Worm (Caenorhabditis elegans) whole organism, L4 larva: ENCODE measurements around the gene agt-2.

ENCODE experiments used
- F10B5.3 ChIP-seq: sonication (generic microtip); optimal IDR thresholded peaks from 2 replicates; lab custom pipeline; 2016; ENCODE audit warnings: mild to moderate bottlenecking, missing genetic modification characterization, missing compliant biosample characterization
- F37D6.2 ChIP-seq: sonication (generic microtip); optimal IDR thresholded peaks from 2 replicates; lab custom pipeline; 2016; ENCODE audit warnings: mild to moderate bottlenecking, missing genetic modification characterization, missing compliant biosample characterization
- R02D3.7 ChIP-seq: fragments of 150-350 bp; sonication (generic microtip); optimal IDR thresholded peaks from 3 replicates; lab custom pipeline; 2014; ENCODE audit warnings: missing biosample characterization, missing genetic modification characterization
- Y105C5A.15 ChIP-seq: fragments of 200-800 bp; sonication (Bioruptor generic); IDR thresholded peaks from 2 replicates; pipeline ENCODE4 v1.3.6; 2022; ENCODE audit warnings: missing genetic modification characterization, missing compliant biosample characterization
- Y75B8A.6 ChIP-seq: fragments of 200-800 bp; sonication (Bioruptor generic); IDR thresholded peaks from 2 replicates; pipeline ENCODE4 v1.3.6; 2022; ENCODE audit warnings: missing genetic modification reagents, missing genetic modification characterization, missing compliant biosample characterization
- ama-1 ChIP-seq: fragments of 150-350 bp; optimal IDR thresholded peaks from 2 replicates; lab custom pipeline; 2014; ENCODE audit warnings: inconsistent platforms, mixed read lengths
- ceh-32 ChIP-seq: sonication (generic microtip); optimal IDR thresholded peaks from 2 replicates; lab custom pipeline; 2016; ENCODE audit warnings: mild to moderate bottlenecking, missing genetic modification characterization, missing compliant biosample characterization; ENCODE audit not compliant: poor library complexity
- ces-1 ChIP-seq: fragments of 150-350 bp; sonication (generic microtip); optimal IDR thresholded peaks from 4 replicates; lab custom pipeline; 2014; ENCODE audit warnings: missing biosample characterization, missing genetic modification reagents, missing genetic modification characterization
- cey-2 ChIP-seq: sonication (generic microtip); optimal IDR thresholded peaks from 3 replicates; lab custom pipeline; 2017; ENCODE audit warnings: missing genetic modification characterization, mild to moderate bottlenecking, missing compliant biosample characterization, antibody characterized with exemption, borderline replicate concordance; ENCODE audit not compliant: insufficient read depth
- daf-19 ChIP-seq: fragments of 200-800 bp; sonication (Bioruptor generic); conservative IDR thresholded peaks from 2 replicates; pipeline ENCODE4 v1.3.6; 2022; ENCODE audit warnings: missing genetic modification characterization, missing compliant biosample characterization
- dmd-6 ChIP-seq: fragments of 200-800 bp; sonication (Bioruptor generic); IDR thresholded peaks from 2 replicates; pipeline ENCODE4 v1.3.6; 2022; ENCODE audit warnings: missing genetic modification reagents, missing genetic modification characterization, missing compliant biosample characterization
- dmd-9 ChIP-seq: fragments of 200-800 bp; sonication (Bioruptor generic); IDR thresholded peaks from 2 replicates; pipeline ENCODE4 v1.3.6; 2022; ENCODE audit warnings: missing genetic modification reagents, missing genetic modification characterization, missing compliant biosample characterization
- duxl-1 ChIP-seq: sonication (generic microtip); optimal IDR thresholded peaks from 2 replicates; lab custom pipeline; 2016; ENCODE audit warnings: mild to moderate bottlenecking, missing genetic modification characterization, moderate library complexity, missing compliant biosample characterization; ENCODE audit not compliant: poor library complexity
- dve-1 ChIP-seq: sonication (generic microtip); optimal IDR thresholded peaks from 2 replicates; lab custom pipeline; 2017; ENCODE audit warnings: antibody characterized with exemption, mild to moderate bottlenecking, missing genetic modification characterization, missing compliant biosample characterization; ENCODE audit not compliant: insufficient read depth
- egl-43 ChIP-seq: fragments of 200-800 bp; sonication (Bioruptor generic); IDR thresholded peaks from 2 replicates; pipeline ENCODE4 v1.3.6; 2022; ENCODE audit warnings: missing genetic modification reagents, missing genetic modification characterization, missing compliant biosample characterization
- fos-1 ChIP-seq: fragments of 150-350 bp; optimal IDR thresholded peaks from 2 replicates; lab custom pipeline; 2014; ENCODE audit warnings: missing biosample characterization, missing genetic modification characterization
- hif-1 ChIP-seq, 2 experiments: sonication (generic microtip); optimal IDR thresholded peaks; 2 replicates each; lab custom pipeline; 2016 to 2017; ENCODE audit warnings: missing compliant biosample characterization in 2 of 2, missing genetic modification characterization in 2 of 2, missing genetic modification reagents in 2 of 2, missing genotype in 2 of 2, mild to moderate bottlenecking in 1 of 2
- hlh-11 ChIP-seq: fragments of 200-800 bp; sonication (Bioruptor generic); optimal IDR thresholded peaks from 2 replicates; lab custom pipeline; 2018; ENCODE audit warnings: mild to moderate bottlenecking, missing genetic modification characterization, missing compliant biosample characterization
- hlh-30 ChIP-seq: sonication (generic microtip); optimal IDR thresholded peaks from 2 replicates; lab custom pipeline; 2017; ENCODE audit warnings: antibody characterized with exemption, mild to moderate bottlenecking, missing genetic modification characterization, missing compliant biosample characterization; ENCODE audit not compliant: insufficient read depth
- jun-1 ChIP-seq: fragments of 150-350 bp; optimal IDR thresholded peaks from 2 replicates; lab custom pipeline; 2014; ENCODE audit warnings: missing biosample characterization, missing genetic modification reagents, missing genetic modification characterization
- lin-1 ChIP-seq: fragments of 200-800 bp; sonication (Bioruptor generic); IDR thresholded peaks from 2 replicates; pipeline ENCODE4 v1.3.6; 2022; ENCODE audit warnings: missing genetic modification reagents, missing genetic modification characterization, missing compliant biosample characterization
- lsy-2 ChIP-seq, 2 experiments: fragments of 150-350 bp in 1 of 2; sonication (generic microtip) in 1 of 2; optimal IDR thresholded peaks; 2 replicates each; lab custom pipeline; 2014 to 2017; ENCODE audit warnings: missing biosample characterization in 2 of 2, missing genetic modification characterization in 2 of 2
- madf-5 ChIP-seq, 2 experiments: fragments of 200-800 bp; sonication (Bioruptor generic); IDR thresholded peaks; 2 replicates each; pipeline ENCODE4 v1.3.6; 2022; ENCODE audit warnings: missing compliant biosample characterization in 2 of 2, missing genetic modification characterization in 2 of 2
- mdl-1 ChIP-seq, 2 experiments: fragments of 150-350 bp in 1 of 2; sonication (generic microtip) in 1 of 2; optimal IDR thresholded peaks; 2 replicates each; lab custom pipeline; 2014 to 2017; ENCODE audit warnings: missing biosample characterization in 2 of 2, missing genetic modification characterization in 2 of 2
- mxl-3 ChIP-seq: fragments of 200-800 bp; sonication (Bioruptor generic); optimal IDR thresholded peaks from 2 replicates; lab custom pipeline; 2018; ENCODE audit warnings: mild to moderate bottlenecking, missing genetic modification characterization, missing compliant biosample characterization
- nhr-10 ChIP-seq: fragments of 150-350 bp; optimal IDR thresholded peaks from 2 replicates; lab custom pipeline; 2014; ENCODE audit warnings: missing biosample characterization, missing genetic modification characterization
- nhr-102 ChIP-seq: sonication (generic microtip); optimal IDR thresholded peaks from 2 replicates; lab custom pipeline; 2016; ENCODE audit warnings: mild to moderate bottlenecking, missing genetic modification characterization, moderate library complexity, missing compliant biosample characterization
- nhr-237 ChIP-seq: sonication (generic microtip); optimal IDR thresholded peaks from 2 replicates; lab custom pipeline; 2017; ENCODE audit warnings: missing biosample characterization, missing genetic modification characterization
- nhr-28 ChIP-seq: fragments of 150-350 bp; optimal IDR thresholded peaks from 2 replicates; lab custom pipeline; 2014; ENCODE audit warnings: missing biosample characterization, missing genetic modification characterization
- nhr-41 ChIP-seq: fragments of 200-800 bp; sonication (Bioruptor generic); IDR thresholded peaks from 2 replicates; pipeline ENCODE4 v1.3.6; 2022; ENCODE audit warnings: missing genetic modification reagents, missing genetic modification characterization, missing compliant biosample characterization
- nhr-48 ChIP-seq: sonication (generic microtip); optimal IDR thresholded peaks from 2 replicates; lab custom pipeline; 2016; ENCODE audit warnings: mild to moderate bottlenecking, missing genetic modification characterization, missing compliant biosample characterization
- nhr-6 ChIP-seq: fragments of 150-350 bp; optimal IDR thresholded peaks from 2 replicates; lab custom pipeline; 2014; ENCODE audit warnings: missing biosample characterization, missing genetic modification characterization
- pha-4 ChIP-seq, 2 experiments: fragments of 150-350 bp in 1 of 2; fragments of 200-800 bp in 1 of 2; sonication (Bioruptor generic) in 1 of 2; IDR thresholded peaks in 1 of 2; optimal IDR thresholded peaks in 1 of 2; 2 replicates each; pipeline versions ENCODE4 v1.3.6 to Lab custom; 2014 to 2022; ENCODE audit warnings: missing genetic modification characterization in 2 of 2, missing genetic modification reagents in 2 of 2, missing biosample characterization in 1 of 2, missing compliant biosample characterization in 1 of 2
- pqm-1 ChIP-seq: sonication (generic microtip); optimal IDR thresholded peaks from 2 replicates; lab custom pipeline; 2017; ENCODE audit warnings: missing biosample characterization, missing genetic modification characterization
- rbr-2 ChIP-seq: sonication (generic microtip); optimal IDR thresholded peaks from 2 replicates; lab custom pipeline; 2016; ENCODE audit warnings: missing genotype, missing genetic modification characterization, missing compliant biosample characterization
- spr-1 ChIP-seq: sonication (generic microtip); optimal IDR thresholded peaks from 2 replicates; lab custom pipeline; 2016; ENCODE audit warnings: mild to moderate bottlenecking, missing genetic modification characterization, missing compliant biosample characterization
- spr-3 ChIP-seq: fragments of 200-800 bp; sonication (Bioruptor generic); optimal IDR thresholded peaks from 2 replicates; lab custom pipeline; 2018; ENCODE audit warnings: mild to moderate bottlenecking, missing genetic modification characterization, missing compliant biosample characterization
- tra-1 ChIP-seq: fragments of 200-800 bp; sonication (Bioruptor generic); IDR thresholded peaks from 2 replicates; pipeline ENCODE4 v1.3.6; 2022; ENCODE audit warnings: missing genetic modification reagents, missing genetic modification characterization, missing compliant biosample characterization
- unc-39 ChIP-seq: sonication (generic microtip); optimal IDR thresholded peaks from 2 replicates; lab custom pipeline; 2017; ENCODE audit warnings: missing biosample characterization, missing genetic modification characterization
- unc-62 ChIP-seq, 3 experiments: fragments of 150-350 bp in 1 of 3; sonication (generic microtip); optimal IDR thresholded peaks in 2 of 3; peaks in 1 of 3; 1 replicate in 1 of 3; 2 replicates in 2 of 3; lab custom pipeline; 2014 to 2017; ENCODE audit warnings: missing biosample characterization in 3 of 3, missing genetic modification characterization in 3 of 3, missing genetic modification reagents in 3 of 3, missing genotype in 1 of 3

agt-2 gene

ce11 chrII:5333729-5334255 is 39.8 kb downstream of the agt-2 start (continued):
- TF ChIP-seq mxl-3 (GFP tag; lab: Kevin White, UChicago) = no peak
- TF ChIP-seq nhr-41 (GFP tag; lab: Robert Waterston, UW) = no peak
- TF ChIP-seq jun-1 (tag; lab: Kevin White, UChicago) = no peak
- no peak for TF ChIP-seq F37D6.2 (tag; lab: Kevin White, UChicago)
- no peak for TF ChIP-seq ama-1 (lab: Kevin White, UChicago)
- peak; percentile 6 for TF ChIP-seq cey-2 (tag; lab: Kevin White, UChicago)
- TF ChIP-seq spr-3 = no peak
- no peak for TF ChIP-seq nhr-237 (tag; lab: Kevin White, UChicago)
- TF ChIP-seq egl-43 (GFP tag; lab: Robert Waterston, UW) = no peak
- TF ChIP-seq Y105C5A.15 (GFP tag; lab: Robert Waterston, UW) = no peak
- TF ChIP-seq nhr-48 (tag; lab: Kevin White, UChicago) = no peak
- TF ChIP-seq Y75B8A.6 (GFP tag; lab: Robert Waterston, UW) = no peak
- TF ChIP-seq ces-1 (GFP tag; lab: Kevin White, UChicago) = no peak
- TF ChIP-seq spr-1 = no peak
- TF ChIP-seq nhr-102 = no peak
- TF ChIP-seq lin-1 (GFP tag; lab: Robert Waterston, UW) = no peak
- TF ChIP-seq daf-19 = no peak
- TF ChIP-seq ceh-32 = no peak
- TF ChIP-seq R02D3.7 (tag; lab: Kevin White, UChicago) = no peak
- no peak for TF ChIP-seq dmd-9
- TF ChIP-seq unc-39 = no peak
- TF ChIP-seq F10B5.3 (tag; lab: Kevin White, UChicago) = no peak
- TF ChIP-seq rbr-2 (tag; lab: Kevin White, UChicago) = peak; percentile 31
- peak in 1 of 2 experiments; percentile 34 for TF ChIP-seq lsy-2 (tag; optimal IDR thresholded peaks at IDR 0.05; lab: Kevin White, UChicago)
- TF ChIP-seq nhr-10 (tag; lab: Kevin White, UChicago) = no peak
- peak; percentile 11 for TF ChIP-seq nhr-28
- peak; percentile 21 for TF ChIP-seq hlh-11 (tag; lab: Kevin White, UChicago)
- TF ChIP-seq tra-1 (GFP tag; lab: Robert Waterston, UW) = no peak

DNA sequence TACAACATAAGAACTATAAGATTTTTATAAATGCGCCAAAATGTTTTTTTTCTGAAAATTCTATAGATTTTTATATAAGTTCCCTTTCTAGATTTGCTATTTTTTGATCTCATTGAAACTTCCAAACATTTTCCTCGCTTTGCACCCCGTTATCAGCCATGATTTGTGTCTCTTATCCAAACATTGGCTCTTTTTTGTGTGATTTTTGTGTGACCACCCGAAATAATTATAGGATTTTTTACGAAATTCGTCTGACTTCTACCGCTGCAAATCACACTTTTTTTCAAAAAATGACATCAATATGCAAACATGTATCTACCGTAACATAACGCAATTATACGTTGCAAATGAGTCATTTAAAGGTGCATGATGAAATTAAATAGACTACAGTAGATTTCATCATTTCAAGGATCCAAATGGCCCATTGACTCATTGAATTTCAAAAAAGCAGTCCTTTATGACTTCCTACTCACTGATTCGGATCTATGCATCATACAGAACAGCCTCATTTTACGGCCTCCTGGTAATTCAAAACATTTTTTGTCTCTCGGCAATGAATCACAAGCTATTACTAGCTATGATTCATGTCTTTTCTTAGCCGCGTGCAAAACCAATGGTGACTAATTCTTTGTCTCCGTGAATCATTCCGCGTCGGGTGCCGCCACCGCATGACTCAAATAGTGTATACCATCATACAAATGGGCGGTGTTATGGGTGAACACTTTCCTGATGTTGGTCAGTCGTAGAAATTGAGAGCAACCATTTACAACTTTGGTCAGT is 41.1 kb downstream of the agt-2 start:
- TF ChIP-seq nhr-6 (peak; percentile 62), pqm-1 (tag; lab: Kevin White, UChicago) (peak; percentile 76), nhr-48 (tag; lab: Kevin White, UChicago) (no peak), pha-4 (GFP tag; IDR thresholded peaks at IDR 0.05; lab: Robert Waterston, UW) (no peak), pha-4 (tag; optimal IDR thresholded peaks at IDR 0.05; lab: Kevin White, UChicago) (peak; percentile 5), unc-62 (GFP tag; optimal IDR thresholded peaks at IDR 0.05 in 1 of 2; lab: Kevin White, UChicago) (peak in 1 of 2 experiments; percentile 96), unc-62 (tag; optimal IDR thresholded peaks at IDR 0.05; lab: Kevin White, UChicago) (no peak), dve-1 (peak; percentile 21), duxl-1 (tag; lab: Kevin White, UChicago) (peak; percentile 7), hlh-11 (tag; lab: Kevin White, UChicago) (peak; percentile 2), fos-1 (tag; lab: Kevin White, UChicago) (peak; percentile 44), dmd-6 (GFP tag; lab: Robert Waterston, UW) (peak; percentile 64), madf-5 (GFP tag; IDR thresholded peaks at IDR 0.05; lab: Robert Waterston, UW) (no peak), hif-1 (tag; optimal IDR thresholded peaks at IDR 0.05; lab: Kevin White, UChicago) (peak in 1 of 2 experiments; percentile 9), lin-1 (GFP tag; lab: Robert Waterston, UW) (no peak), mdl-1 (tag; optimal IDR thresholded peaks at IDR 0.05; lab: Kevin White, UChicago) (peak; percentile 35 to 37), hlh-30 (tag; lab: Kevin White, UChicago) (peak; percentile 38)
